Fruit fly (Drosophila melanogaster) whole organism, embryonic: Measurements from ENCODE around the gene Arp1.

ENCODE experiments used
- CG9215 ChIP-seq: fragments of 200-800 bp; sonication (Bioruptor generic); IDR thresholded peaks from 2 replicates; pipeline ENCODE4 v1.3.6; 2022; ENCODE audit warnings: missing biosample characterization, missing genetic modification characterization
- Chrac-16 ChIP-seq: fragments of 200-800 bp; sonication (Bioruptor generic); optimal IDR thresholded peaks from 3 replicates; lab custom pipeline; 2016; ENCODE audit warnings: missing biosample characterization, missing genetic modification characterization

dm6 chr3R:12647954-12648353 is 43.6 kb upstream of the Arp1 start, which contains the start of gene Dtg:
- no peak for TF ChIP-seq CG9215
- no peak for TF ChIP-seq Chrac-16 (GFP tag; lab: Kevin White, UChicago)
